Worm (Caenorhabditis elegans) whole organism, young adult: Measurements from ENCODE around the gene fbxa-76.

ENCODE experiments used
- B0019.2 ChIP-seq: fragments of 200-800 bp; sonication (Bioruptor generic); conservative IDR thresholded peaks from 2 replicates; pipeline ENCODE4 v1.3.6; 2022; ENCODE audit warnings: missing genetic modification reagents, missing genetic modification characterization, missing compliant biosample characterization
- B0261.1 ChIP-seq: sonication (generic microtip); optimal IDR thresholded peaks from 2 replicates; lab custom pipeline; 2016; ENCODE audit warnings: mild to moderate bottlenecking, missing genetic modification characterization, moderate library complexity, missing compliant biosample characterization
- C17E4.6 ChIP-seq: fragments of 200-800 bp; sonication (Bioruptor generic); IDR thresholded peaks from 2 replicates; pipeline ENCODE4 v1.3.6; 2022; ENCODE audit warnings: missing genetic modification reagents, missing genetic modification characterization, missing compliant biosample characterization
- D2030.7 ChIP-seq: fragments of 200-800 bp; sonication (Bioruptor generic); IDR thresholded peaks from 2 replicates; pipeline ENCODE4 v1.3.6; 2022; ENCODE audit warnings: missing genetic modification reagents, missing genetic modification characterization, missing compliant biosample characterization
- F22D6.2 ChIP-seq: sonication (generic microtip); optimal IDR thresholded peaks from 2 replicates; lab custom pipeline; 2016; ENCODE audit warnings: mild to moderate bottlenecking, missing genetic modification characterization, missing compliant biosample characterization
- Y53F4B.3 ChIP-seq: fragments of 200-800 bp; sonication (Bioruptor generic); IDR thresholded peaks from 2 replicates; pipeline ENCODE4 v1.3.6; 2022; ENCODE audit warnings: missing genetic modification reagents, missing genetic modification characterization, missing compliant biosample characterization
- Y53G8AR.9 ChIP-seq: fragments of 200-800 bp; sonication (Bioruptor generic); conservative IDR thresholded peaks from 2 replicates; pipeline ENCODE4 v1.3.6; 2022; ENCODE audit warnings: missing genetic modification reagents, missing genetic modification characterization, missing compliant biosample characterization
- Y67H2A.10 ChIP-seq: fragments of 200-800 bp; sonication (Bioruptor generic); conservative IDR thresholded peaks from 2 replicates; pipeline ENCODE4 v1.3.6; 2022; ENCODE audit warnings: missing genetic modification reagents, missing genetic modification characterization, missing compliant biosample characterization
- Y95B8A.8 ChIP-seq: fragments of 200-800 bp; sonication (Bioruptor generic); IDR thresholded peaks from 2 replicates; pipeline ENCODE4 v1.3.6; 2022; ENCODE audit warnings: missing genetic modification reagents, missing genetic modification characterization, missing compliant biosample characterization
- ZK185.1 ChIP-seq: sonication (generic microtip); optimal IDR thresholded peaks from 2 replicates; lab custom pipeline; 2016; ENCODE audit warnings: mild to moderate bottlenecking, missing genetic modification characterization, missing compliant biosample characterization; ENCODE audit not compliant: poor library complexity, severe bottlenecking
- akir-1 ChIP-seq: fragments of 200-800 bp; sonication (Bioruptor generic); optimal IDR thresholded peaks from 2 replicates; lab custom pipeline; 2018; ENCODE audit warnings: mild to moderate bottlenecking, missing genetic modification characterization, moderate library complexity, missing compliant biosample characterization
- attf-3 ChIP-seq: fragments of 200-800 bp; sonication (Bioruptor generic); conservative IDR thresholded peaks from 2 replicates; pipeline ENCODE4 v1.3.6; 2022; ENCODE audit warnings: missing genetic modification reagents, missing genetic modification characterization, missing compliant biosample characterization
- bed-1 ChIP-seq: fragments of 200-800 bp; sonication (Bioruptor generic); IDR thresholded peaks from 2 replicates; pipeline ENCODE4 v1.3.6; 2022; ENCODE audit warnings: missing genetic modification reagents, missing genetic modification characterization, missing compliant biosample characterization
- cebp-1 ChIP-seq, 2 experiments: fragments of 200-800 bp in 1 of 2; sonication (Bioruptor generic) in 1 of 2; sonication (generic microtip) in 1 of 2; IDR thresholded peaks in 1 of 2; optimal IDR thresholded peaks in 1 of 2; 2 replicates each; pipeline versions ENCODE4 v1.3.6 to Lab custom; 2017 to 2022; ENCODE audit warnings: missing compliant biosample characterization in 2 of 2, missing genetic modification characterization in 2 of 2, mild to moderate bottlenecking in 1 of 2, missing genetic modification reagents in 1 of 2, moderate library complexity in 1 of 2
- ceh-58 ChIP-seq: fragments of 200-800 bp; sonication (Bioruptor generic); IDR thresholded peaks from 2 replicates; pipeline ENCODE4 v1.3.6; 2022; ENCODE audit warnings: missing genetic modification characterization, missing compliant biosample characterization
- ceh-79 ChIP-seq: sonication (generic microtip); optimal IDR thresholded peaks from 2 replicates; lab custom pipeline; 2017; ENCODE audit warnings: mild to moderate bottlenecking, missing genetic modification characterization, missing compliant biosample characterization
- ceh-91 ChIP-seq: fragments of 200-800 bp; sonication (Bioruptor generic); IDR thresholded peaks from 2 replicates; pipeline ENCODE4 v1.3.6; 2022; ENCODE audit warnings: missing genetic modification reagents, missing genetic modification characterization, missing compliant biosample characterization
- dox-1 ChIP-seq: fragments of 200-800 bp; sonication (Bioruptor generic); IDR thresholded peaks from 2 replicates; pipeline ENCODE4 v1.3.6; 2022; ENCODE audit warnings: missing genetic modification reagents, missing genetic modification characterization, missing compliant biosample characterization
- egl-44 ChIP-seq: fragments of 200-800 bp; sonication (Bioruptor generic); IDR thresholded peaks from 2 replicates; pipeline ENCODE4 v1.3.6; 2022; ENCODE audit warnings: missing genetic modification reagents, missing genetic modification characterization, missing compliant biosample characterization
- egrh-3 ChIP-seq: fragments of 200-800 bp; sonication (Bioruptor generic); IDR thresholded peaks from 2 replicates; pipeline ENCODE4 v1.3.6; 2022; ENCODE audit warnings: missing genetic modification reagents, missing genetic modification characterization, missing compliant biosample characterization
- ekl-4 ChIP-seq: fragments of 200-800 bp; sonication (Bioruptor generic); IDR thresholded peaks from 2 replicates; pipeline ENCODE4 v1.3.6; 2022; ENCODE audit warnings: missing genetic modification reagents, missing genetic modification characterization, missing compliant biosample characterization
- fkh-3 ChIP-seq: sonication (generic microtip); optimal IDR thresholded peaks from 2 replicates; lab custom pipeline; 2016; ENCODE audit warnings: mild to moderate bottlenecking, missing genetic modification characterization, missing compliant biosample characterization
- him-1 ChIP-seq: sonication (generic microtip); optimal IDR thresholded peaks from 2 replicates; lab custom pipeline; 2016; ENCODE audit warnings: missing genotype, missing genetic modification reagents, missing genetic modification characterization, missing compliant biosample characterization
- hlh-26 ChIP-seq: fragments of 200-800 bp; sonication (Bioruptor generic); conservative IDR thresholded peaks from 2 replicates; pipeline ENCODE4 v1.3.6; 2022; ENCODE audit warnings: missing genetic modification reagents, missing genetic modification characterization, missing compliant biosample characterization
- hmg-1.2 ChIP-seq: fragments of 200-800 bp; sonication (Bioruptor generic); IDR thresholded peaks from 2 replicates; pipeline ENCODE4 v1.3.6; 2022; ENCODE audit warnings: missing genetic modification reagents, missing genetic modification characterization, missing compliant biosample characterization
- hrde-1 ChIP-seq: sonication (generic microtip); optimal IDR thresholded peaks from 2 replicates; lab custom pipeline; 2016; ENCODE audit warnings: missing genetic modification characterization, mild to moderate bottlenecking, missing compliant biosample characterization, moderate library complexity, missing genotype, missing genetic modification reagents, borderline replicate concordance
- let-607 ChIP-seq, 2 experiments: fragments of 200-800 bp in 1 of 2; sonication (Bioruptor generic) in 1 of 2; sonication (generic microtip) in 1 of 2; optimal IDR thresholded peaks; 2 replicates each; lab custom pipeline; 2016 to 2018; ENCODE audit warnings: mild to moderate bottlenecking in 2 of 2, missing compliant biosample characterization in 2 of 2, missing genetic modification characterization in 2 of 2, moderate library complexity in 2 of 2, missing genotype in 1 of 2
- lin-40 ChIP-seq: sonication (generic microtip); optimal IDR thresholded peaks from 2 replicates; lab custom pipeline; 2016; ENCODE audit warnings: missing genetic modification characterization, mild to moderate bottlenecking, missing compliant biosample characterization, missing genotype, missing genetic modification reagents
- lin-54 ChIP-seq: fragments of 200-800 bp; sonication (Bioruptor generic); optimal IDR thresholded peaks from 2 replicates; lab custom pipeline; 2018; ENCODE audit warnings: mild to moderate bottlenecking, missing genetic modification characterization, missing compliant biosample characterization
- lsl-1 ChIP-seq: fragments of 200-800 bp; sonication (Bioruptor generic); optimal IDR thresholded peaks from 2 replicates; lab custom pipeline; 2018; ENCODE audit warnings: mild to moderate bottlenecking, missing genetic modification characterization, moderate library complexity, missing compliant biosample characterization
- lsy-27 ChIP-seq: sonication (generic microtip); optimal IDR thresholded peaks from 2 replicates; lab custom pipeline; 2017; ENCODE audit warnings: missing genetic modification characterization, mild to moderate bottlenecking, missing compliant biosample characterization, antibody characterized with exemption, missing genotype, borderline replicate concordance; ENCODE audit not compliant: insufficient read depth
- madf-3 ChIP-seq: fragments of 200-800 bp; sonication (Bioruptor generic); IDR thresholded peaks from 2 replicates; pipeline ENCODE4 v1.3.6; 2022; ENCODE audit warnings: missing genetic modification reagents, missing genetic modification characterization, missing compliant biosample characterization
- madf-8 ChIP-seq: fragments of 200-800 bp; sonication (Bioruptor generic); conservative IDR thresholded peaks from 2 replicates; pipeline ENCODE4 v1.3.6; 2022; ENCODE audit warnings: missing genetic modification reagents, missing genetic modification characterization, missing compliant biosample characterization
- mcd-1 ChIP-seq: fragments of 200-800 bp; sonication (Bioruptor generic); IDR thresholded peaks from 2 replicates; pipeline ENCODE4 v1.3.6; 2022; ENCODE audit warnings: missing genetic modification reagents, missing genetic modification characterization, missing compliant biosample characterization
- mxl-1 ChIP-seq: sonication (generic microtip); optimal IDR thresholded peaks from 2 replicates; lab custom pipeline; 2016; ENCODE audit warnings: missing genetic modification characterization, missing compliant biosample characterization
- nhr-120 ChIP-seq: fragments of 200-800 bp; sonication (Bioruptor generic); IDR thresholded peaks from 2 replicates; pipeline ENCODE4 v1.3.6; 2022; ENCODE audit warnings: missing genetic modification characterization, missing compliant biosample characterization
- nhr-90 ChIP-seq: sonication (generic microtip); optimal IDR thresholded peaks from 2 replicates; lab custom pipeline; 2016; ENCODE audit warnings: missing genotype, mild to moderate bottlenecking, missing genetic modification characterization, missing compliant biosample characterization
- pha-4 ChIP-seq: fragments of 150-350 bp; sonication (generic microtip); optimal IDR thresholded peaks from 2 replicates; lab custom pipeline; 2014; ENCODE audit warnings: missing biosample characterization, missing genetic modification reagents, missing genetic modification characterization
- rec-8 ChIP-seq, 2 experiments: sonication (generic microtip); optimal IDR thresholded peaks; 2 replicates each; lab custom pipeline; 2016; ENCODE audit warnings: mild to moderate bottlenecking in 2 of 2, missing genetic modification characterization in 2 of 2, missing genetic modification reagents in 2 of 2, missing genotype in 2 of 2, missing biosample characterization in 1 of 2, missing compliant biosample characterization in 1 of 2, moderate library complexity in 1 of 2
- snpc-1.1 ChIP-seq: sonication (generic microtip); optimal IDR thresholded peaks from 2 replicates; lab custom pipeline; 2017; ENCODE audit warnings: missing genetic modification characterization, mild to moderate bottlenecking, missing compliant biosample characterization, antibody characterized with exemption, moderate library complexity, missing genotype, missing genetic modification reagents; ENCODE audit not compliant: insufficient read depth
- snpc-4 ChIP-seq, 5 experiments: fragments of 150-350 bp in 1 of 5; sonication (generic microtip) in 4 of 5; optimal IDR thresholded peaks; 2 replicates each; lab custom pipeline; 2014 to 2018; ENCODE audit warnings: missing genetic modification characterization in 5 of 5, missing biosample characterization in 3 of 5, antibody characterized with exemption in 2 of 5, mild to moderate bottlenecking in 2 of 5, missing compliant biosample characterization in 2 of 5, missing genotype in 2 of 5, moderate library complexity in 2 of 5, missing genetic modification reagents in 1 of 5
- zfh-2 ChIP-seq: fragments of 200-800 bp; sonication (Bioruptor generic); conservative IDR thresholded peaks from 2 replicates; pipeline ENCODE4 v1.3.6; 2022; ENCODE audit warnings: missing genetic modification reagents, missing genetic modification characterization, missing compliant biosample characterization
- ztf-26 ChIP-seq: sonication (generic microtip); optimal IDR thresholded peaks from 2 replicates; lab custom pipeline; 2017; ENCODE audit warnings: missing genetic modification characterization, missing compliant biosample characterization
- ztf-28 ChIP-seq: fragments of 200-800 bp; sonication (Bioruptor generic); IDR thresholded peaks from 2 replicates; pipeline ENCODE4 v1.3.6; 2022; ENCODE audit warnings: missing genetic modification reagents, missing genetic modification characterization, missing compliant biosample characterization

Gene fbxa-76

DNA sequence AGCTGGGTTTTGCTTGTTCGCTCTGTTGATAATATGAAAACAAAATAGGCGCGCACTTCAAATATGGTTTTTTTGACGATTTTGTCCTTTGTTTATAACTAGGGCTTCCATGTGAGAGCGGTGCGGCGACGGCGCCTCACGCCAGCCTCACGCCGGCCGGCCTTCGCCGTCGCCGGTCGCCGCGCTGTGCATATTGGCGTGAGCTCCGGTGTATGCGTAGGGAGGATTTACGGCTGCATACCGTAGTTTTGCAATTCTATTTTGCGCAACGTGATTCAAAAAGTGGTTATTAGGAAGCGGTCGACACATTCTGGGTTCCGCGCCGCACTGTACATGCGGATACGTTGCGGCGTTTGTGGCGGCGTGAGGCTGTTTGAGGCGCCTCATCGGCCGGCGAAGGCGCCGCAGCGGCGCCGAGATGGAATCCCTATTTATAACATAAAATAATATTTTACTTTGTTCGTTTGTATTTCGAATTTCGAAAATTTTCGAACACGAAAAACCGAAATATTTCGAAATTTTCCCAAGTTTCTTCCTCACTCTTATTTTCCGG, 34.8 kb downstream of the fbxa-76 start:
- TF ChIP-seq cebp-1 (GFP tag; IDR thresholded peaks at IDR 0.05; lab: Robert Waterston, UW) (peak; percentile 58; the same call in 1 of the 2 replicates), cebp-1 (tag; optimal IDR thresholded peaks at IDR 0.05; lab: Kevin White, UChicago) (no peak), lsl-1 (GFP tag; lab: Kevin White, UChicago) (peak; percentile 32), nhr-120 (GFP tag; lab: Robert Waterston, UW) (no peak), egl-44 (no peak), hmg-1.2 (GFP tag; lab: Robert Waterston, UW) (peak; percentile 36), akir-1 (GFP tag; lab: Kevin White, UChicago) (no peak), snpc-4 (GFP tag; optimal IDR thresholded peaks at IDR 0.05; lab: Kevin White, UChicago) (peak; percentile 1), snpc-4 (tag; optimal IDR thresholded peaks at IDR 0.05; lab: Kevin White, UChicago) (peak in 2 of 4 experiments; percentile 24 to 51), lin-40 (tag; lab: Kevin White, UChicago) (no peak), zfh-2 (GFP tag; lab: Robert Waterston, UW) (peak; percentile 90), egrh-3 (peak; percentile 56; the same call in 1 of the 2 replicates), D2030.7 (peak; percentile 9; the same call in 1 of the 2 replicates), Y53G8AR.9 (GFP tag; lab: Robert Waterston, UW) (no peak), snpc-1.1 (tag; lab: Kevin White, UChicago) (peak; percentile 58), ceh-58 (GFP tag; lab: Robert Waterston, UW) (0 out of 2 replicates have a peak, but pooled peaks have one; percentile 10), B0019.2 (GFP tag; lab: Robert Waterston, UW) (no peak), dox-1 (GFP tag; lab: Robert Waterston, UW) (no peak), ekl-4 (GFP tag; lab: Robert Waterston, UW) (no peak), hlh-26 (GFP tag; lab: Robert Waterston, UW) (no peak)

DNA sequence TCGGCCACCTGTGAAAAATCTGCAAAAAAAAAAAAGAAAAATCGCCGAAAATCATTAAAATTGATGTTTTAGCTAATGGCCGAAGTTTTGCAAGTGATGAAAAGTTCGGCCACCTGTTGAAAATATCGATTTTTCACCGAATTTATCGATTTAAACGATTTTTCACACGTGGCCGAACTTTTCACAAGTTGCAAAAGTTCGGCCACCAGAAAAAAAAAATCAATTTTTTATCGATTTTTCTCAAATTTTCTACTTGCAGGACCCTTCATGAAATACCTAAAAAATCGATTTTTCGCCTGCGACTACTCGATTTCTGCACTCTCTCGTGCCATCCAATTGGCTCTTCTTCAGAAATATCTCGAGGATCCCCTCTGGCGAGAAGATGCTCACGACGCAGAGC, 38.3 kb downstream of the fbxa-76 start:
- TF ChIP-seq F22D6.2 (tag; lab: Kevin White, UChicago) = no peak
- no peak for TF ChIP-seq B0261.1
- TF ChIP-seq C17E4.6 = no peak
- no peak for TF ChIP-seq pha-4 (tag; lab: Kevin White, UChicago)
- TF ChIP-seq lsy-27 = no peak
- no peak for TF ChIP-seq fkh-3
- no peak for TF ChIP-seq rec-8 (tag; optimal IDR thresholded peaks at IDR 0.05; lab: Kevin White, UChicago)
- no peak for TF ChIP-seq hrde-1 (tag; lab: Kevin White, UChicago)
- TF ChIP-seq attf-3 (GFP tag; lab: Robert Waterston, UW) = no peak
- TF ChIP-seq Y95B8A.8 (GFP tag; lab: Robert Waterston, UW) = no peak
- no peak for TF ChIP-seq let-607 (tag; optimal IDR thresholded peaks at IDR 0.05; lab: Kevin White, UChicago)
- TF ChIP-seq madf-3 (GFP tag; lab: Robert Waterston, UW) = no peak
- TF ChIP-seq bed-1 = no peak
- no peak for TF ChIP-seq Y53F4B.3

DNA sequence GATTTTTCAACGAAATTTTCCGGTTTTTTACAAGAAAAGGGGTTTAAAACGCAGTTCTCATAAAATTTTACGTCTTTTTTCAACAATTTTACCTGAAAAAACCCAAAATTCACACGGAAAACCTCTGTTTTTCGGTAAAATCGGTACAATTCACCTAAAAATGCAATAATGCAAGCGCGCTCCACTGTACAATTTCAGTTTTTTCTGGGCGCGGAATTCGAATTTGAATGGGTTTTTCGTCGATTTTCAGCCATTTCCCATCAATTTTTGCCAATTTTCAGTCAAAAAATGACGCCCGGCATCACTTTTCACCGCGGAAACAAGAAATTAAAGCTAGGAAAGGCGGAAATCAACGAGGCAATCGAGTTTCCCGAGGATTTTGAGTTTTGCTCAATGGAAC, 41.1 kb downstream of the fbxa-76 start, which contains the start of gene orc-3:
Gene orc-3, plus strand, starts transcription at position 282 of the 400 bp plus-strand sequence.
- no peak for TF ChIP-seq ceh-79 (tag; lab: Kevin White, UChicago)
- TF ChIP-seq Y53F4B.3 = no peak
- TF ChIP-seq ceh-91 (GFP tag; lab: Robert Waterston, UW) = no peak
- peak; percentile 74 for TF ChIP-seq lin-54 (GFP tag; lab: Kevin White, UChicago)
- no peak for TF ChIP-seq ztf-26
- no peak for TF ChIP-seq him-1 (tag; lab: Kevin White, UChicago)
- no peak for TF ChIP-seq mxl-1
- TF ChIP-seq Y67H2A.10 (GFP tag; lab: Robert Waterston, UW) = no peak
- TF ChIP-seq cebp-1 (GFP tag; IDR thresholded peaks at IDR 0.05; lab: Robert Waterston, UW) = no peak
- no peak for TF ChIP-seq cebp-1 (tag; optimal IDR thresholded peaks at IDR 0.05; lab: Kevin White, UChicago)
- peak; percentile 91 for TF ChIP-seq mcd-1 (GFP tag; lab: Robert Waterston, UW)
- TF ChIP-seq ZK185.1 (tag; lab: Kevin White, UChicago) = no peak
- TF ChIP-seq madf-8 = no peak
- TF ChIP-seq ztf-28 (GFP tag; lab: Robert Waterston, UW) = no peak
- TF ChIP-seq nhr-90 (tag; lab: Kevin White, UChicago) = no peak
